Fruit fly (Drosophila melanogaster): ENCODE results near the gene Rbp9.
A peak's percentile ranks its signal among the peaks of the same experiment; 100 is the strongest.

The Rbp9 gene

DNA sequence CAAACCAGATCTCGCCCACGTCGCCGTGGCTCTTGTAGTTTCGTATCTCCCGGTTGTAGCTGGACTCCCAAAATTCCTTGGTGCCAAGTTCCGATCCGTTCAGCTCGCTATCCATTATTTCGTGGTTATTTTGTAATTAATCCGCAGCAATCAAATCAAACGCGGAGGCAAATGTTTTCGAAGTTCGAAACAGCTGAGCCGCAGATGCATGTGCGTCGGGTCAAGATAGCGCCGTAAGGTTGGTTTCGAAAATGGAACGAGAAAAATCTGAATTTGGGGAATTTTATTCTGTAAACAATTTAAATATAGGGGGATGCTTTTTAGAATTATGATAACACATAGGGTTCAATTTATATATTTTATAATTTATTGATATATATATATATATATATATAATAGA lies 24.5 kb downstream of the Rbp9 start, which contains the start of gene CG9643 (continued):
- no peak for TF ChIP-seq hkb (optimal IDR thresholded peaks at IDR 0.05)
- TF ChIP-seq hkb (GFP tag; IDR thresholded peaks at IDR 0.05) = no peak
- no peak for TF ChIP-seq tap (tag; optimal IDR thresholded peaks at IDR 0.05)
- 0 out of 3 replicates have a peak, but pooled peaks have one; percentile 18 for TF ChIP-seq row (GFP tag; IDR thresholded peaks at IDR 0.05)
- peak; percentile 44 for TF ChIP-seq CG13287 (GFP tag; IDR thresholded peaks at IDR 0.05; ENCODE audit: partially characterized antibody)
- no peak for TF ChIP-seq Lpt (GFP tag; optimal IDR thresholded peaks at IDR 0.05)
- TF ChIP-seq Aef1 (GFP tag; IDR thresholded peaks at IDR 0.05) = no peak
- TF ChIP-seq CG9215 (GFP tag; IDR thresholded peaks at IDR 0.05) = no peak
- TF ChIP-seq vvl (GFP tag; IDR thresholded peaks at IDR 0.05) = no peak
- TF ChIP-seq sc (optimal IDR thresholded peaks at IDR 0.05) = no peak
- no peak for TF ChIP-seq sc (GFP tag; optimal IDR thresholded peaks at IDR 0.05)
- TF ChIP-seq CG13123 (GFP tag; optimal IDR thresholded peaks at IDR 0.05) = no peak
- TF ChIP-seq HLHmδ (GFP tag; optimal IDR thresholded peaks at IDR 0.05) = no peak
- no peak for TF ChIP-seq Bgb (GFP tag; IDR thresholded peaks at IDR 0.05; ENCODE audit: partially characterized antibody)
- TF ChIP-seq CG13894 (tag; optimal IDR thresholded peaks at IDR 0.05) = no peak
- TF ChIP-seq grau (tag; optimal IDR thresholded peaks at IDR 0.05) = no peak
- no peak for TF ChIP-seq CG33557 (GFP tag; optimal IDR thresholded peaks at IDR 0.05)
- TF ChIP-seq Gug (GFP tag; IDR thresholded peaks at IDR 0.05) = no peak
- TF ChIP-seq CG11504 (tag; optimal IDR thresholded peaks at IDR 0.05) = no peak
- no peak for TF ChIP-seq Ssrp (tag; optimal IDR thresholded peaks at IDR 0.05)
- no peak for TF ChIP-seq CG14860 (GFP tag; IDR thresholded peaks at IDR 0.05; ENCODE audit: partially characterized antibody)
- no peak for TF ChIP-seq CG11247 (GFP tag; IDR thresholded peaks at IDR 0.05)
- TF ChIP-seq fu2 (GFP tag; optimal IDR thresholded peaks at IDR 0.05) = no peak
- TF ChIP-seq disco-r (GFP tag; optimal IDR thresholded peaks at IDR 0.05) = no peak
- no peak for TF ChIP-seq sob (GFP tag; IDR thresholded peaks at IDR 0.05)
- no peak for TF ChIP-seq CG18619 (GFP tag; optimal IDR thresholded peaks at IDR 0.05)
- no peak for TF ChIP-seq gt (GFP tag; IDR thresholded peaks at IDR 0.05)
- TF ChIP-seq wor (GFP tag; IDR thresholded peaks at IDR 0.05) = no peak
- no peak for TF ChIP-seq lab (GFP tag; optimal IDR thresholded peaks at IDR 0.05)
- TF ChIP-seq lmd (GFP tag; IDR thresholded peaks at IDR 0.05) = no peak
- no peak for TF ChIP-seq cas (GFP tag; IDR thresholded peaks at IDR 0.05)
- no peak for TF ChIP-seq Chrac-16 (GFP tag; optimal IDR thresholded peaks at IDR 0.05)
- TF ChIP-seq CG6175 (GFP tag; IDR thresholded peaks at IDR 0.05) = no peak
- no peak for TF ChIP-seq CG12219 (GFP tag; optimal IDR thresholded peaks at IDR 0.05)
- no peak for TF ChIP-seq eyg (GFP tag; optimal IDR thresholded peaks at IDR 0.05)
- no peak for TF ChIP-seq peb (GFP tag; IDR thresholded peaks at IDR 0.05)
- TF ChIP-seq CG34422 (GFP tag; IDR thresholded peaks at IDR 0.05) = no peak
- peak; percentile 73 for TF ChIP-seq Dp (GFP tag; optimal IDR thresholded peaks at IDR 0.05)
- no peak for TF ChIP-seq stc (GFP tag; IDR thresholded peaks at IDR 0.05)
- TF ChIP-seq CG8924 (tag; optimal IDR thresholded peaks at IDR 0.05) = peak; percentile 44
- TF ChIP-seq CG10979 (tag; optimal IDR thresholded peaks at IDR 0.05) = no peak
- no peak for TF ChIP-seq Optix (GFP tag; IDR thresholded peaks at IDR 0.05)
- TF ChIP-seq Sox102F (GFP tag; optimal IDR thresholded peaks at IDR 0.05) = no peak
- peak; percentile 47 for TF ChIP-seq CG4617 (GFP tag; optimal IDR thresholded peaks at IDR 0.05; ENCODE audit: borderline replicate concordance)
- TF ChIP-seq emc (GFP tag; optimal IDR thresholded peaks at IDR 0.05) = no peak
- no peak for TF ChIP-seq sim (GFP tag; IDR thresholded peaks at IDR 0.05)
- TF ChIP-seq CG31365 (tag; optimal IDR thresholded peaks at IDR 0.05) = no peak
- TF ChIP-seq sqz (GFP tag; optimal IDR thresholded peaks at IDR 0.05) = no peak
- peak; percentile 80 for TF ChIP-seq YL-1 (GFP tag; optimal IDR thresholded peaks at IDR 0.05)
- TF ChIP-seq CG15514 (GFP tag; optimal IDR thresholded peaks at IDR 0.05) = peak; percentile 68
- no peak for TF ChIP-seq pan (optimal IDR thresholded peaks at IDR 0.05)
- TF ChIP-seq pan (GFP tag; optimal IDR thresholded peaks at IDR 0.05 in 1 of 2, IDR thresholded peaks at IDR 0.05 in 1 of 2) = no peak
- peak; percentile 40; the same call in 1 of the 2 replicates for TF ChIP-seq Scr (GFP tag; IDR thresholded peaks at IDR 0.05; ENCODE audit: partially characterized antibody)

All from whole organism, embryonic.